Worm (Caenorhabditis elegans) whole organism, L2 larva: Measurements from ENCODE around the gene nhr-141.
A peak's percentile ranks its signal among the peaks of the same experiment; 100 is the strongest.

Experiments used
- C34F6.9 ChIP-seq: fragments of 150-350 bp; optimal IDR thresholded peaks from 2 replicates; lab custom pipeline; 2014; ENCODE audit warnings: missing biosample characterization, missing genetic modification characterization
- R02D3.7 ChIP-seq: fragments of 150-350 bp; optimal IDR thresholded peaks from 2 replicates; lab custom pipeline; 2014; ENCODE audit warnings: missing biosample characterization, missing genetic modification characterization
- Y55F3AM.14 ChIP-seq: fragments of 200-800 bp; sonication (Bioruptor generic); optimal IDR thresholded peaks from 2 replicates; lab custom pipeline; 2018; ENCODE audit warnings: mild to moderate bottlenecking, missing genetic modification characterization, missing compliant biosample characterization
- ZK546.5 ChIP-seq: sonication (generic microtip); optimal IDR thresholded peaks from 2 replicates; lab custom pipeline; 2017; ENCODE audit warnings: missing biosample characterization, missing genetic modification characterization
- blmp-1 ChIP-seq: sonication (generic microtip); optimal IDR thresholded peaks from 2 replicates; lab custom pipeline; 2017; ENCODE audit warnings: missing genetic modification characterization, mild to moderate bottlenecking, missing compliant biosample characterization, antibody characterized with exemption, moderate library complexity; ENCODE audit not compliant: insufficient read depth
- ceh-16 ChIP-seq: fragments of 150-350 bp; optimal IDR thresholded peaks from 2 replicates; lab custom pipeline; 2014; ENCODE audit warnings: missing biosample characterization, missing genetic modification characterization
- ceh-82 ChIP-seq: fragments of 150-350 bp; optimal IDR thresholded peaks from 2 replicates; lab custom pipeline; 2014; ENCODE audit warnings: missing biosample characterization, missing genetic modification characterization
- dmd-4 ChIP-seq: sonication (generic microtip); optimal IDR thresholded peaks from 2 replicates; lab custom pipeline; 2017; ENCODE audit warnings: missing biosample characterization, missing genetic modification characterization
- fos-1 ChIP-seq: fragments of 150-350 bp; optimal IDR thresholded peaks from 2 replicates; lab custom pipeline; 2014; ENCODE audit warnings: missing biosample characterization, missing genetic modification characterization
- gmeb-1 ChIP-seq: fragments of 150-350 bp; optimal IDR thresholded peaks from 2 replicates; lab custom pipeline; 2014; ENCODE audit warnings: missing biosample characterization, missing genetic modification characterization
- lin-11 ChIP-seq: fragments of 150-350 bp; sonication (generic microtip); optimal IDR thresholded peaks from 2 replicates; lab custom pipeline; 2014; ENCODE audit warnings: missing biosample characterization, missing genetic modification characterization, inconsistent platforms, mixed read lengths
- lin-39 ChIP-seq: fragments of 150-350 bp; optimal IDR thresholded peaks from 2 replicates; lab custom pipeline; 2014; ENCODE audit warnings: missing biosample characterization, missing genetic modification reagents, missing genetic modification characterization
- lsy-2 ChIP-seq, 2 experiments: fragments of 150-350 bp in 1 of 2; sonication (generic microtip) in 1 of 2; optimal IDR thresholded peaks; 2 replicates each; lab custom pipeline; 2014 to 2017; ENCODE audit warnings: missing biosample characterization in 2 of 2, missing genetic modification characterization in 2 of 2
- mbf-1 ChIP-seq: sonication (generic microtip); optimal IDR thresholded peaks from 2 replicates; lab custom pipeline; 2017; ENCODE audit warnings: missing biosample characterization, missing genetic modification characterization
- mdl-1 ChIP-seq, 2 experiments: fragments of 150-350 bp in 1 of 2; sonication (generic microtip) in 1 of 2; optimal IDR thresholded peaks; 2 replicates each; lab custom pipeline; 2017; ENCODE audit warnings: missing biosample characterization in 2 of 2, missing genetic modification characterization in 2 of 2
- nhr-10 ChIP-seq: sonication (generic microtip); optimal IDR thresholded peaks from 2 replicates; lab custom pipeline; 2017; ENCODE audit warnings: missing biosample characterization, missing genetic modification characterization
- nhr-11 ChIP-seq: fragments of 150-350 bp; optimal IDR thresholded peaks from 2 replicates; lab custom pipeline; 2014; ENCODE audit warnings: missing biosample characterization, missing genetic modification characterization
- nhr-129 ChIP-seq: fragments of 150-350 bp; optimal IDR thresholded peaks from 2 replicates; lab custom pipeline; 2014; ENCODE audit warnings: missing biosample characterization, missing genetic modification characterization
- nhr-21 ChIP-seq: fragments of 150-350 bp; optimal IDR thresholded peaks from 2 replicates; lab custom pipeline; 2014; ENCODE audit warnings: missing biosample characterization, missing genetic modification characterization
- nhr-237 ChIP-seq: fragments of 150-350 bp; optimal IDR thresholded peaks from 2 replicates; lab custom pipeline; 2014; ENCODE audit warnings: missing biosample characterization, missing genetic modification characterization
- nhr-25 ChIP-seq: fragments of 150-350 bp; sonication (generic microtip); optimal IDR thresholded peaks from 3 replicates; lab custom pipeline; 2014; ENCODE audit warnings: missing biosample characterization, missing genetic modification characterization
- nhr-6 ChIP-seq: fragments of 150-350 bp; optimal IDR thresholded peaks from 2 replicates; lab custom pipeline; 2014; ENCODE audit warnings: missing biosample characterization, missing genetic modification characterization
- peb-1 ChIP-seq: fragments of 150-350 bp; optimal IDR thresholded peaks from 2 replicates; lab custom pipeline; 2014; ENCODE audit warnings: missing biosample characterization, missing genetic modification characterization
- skn-1 ChIP-seq: sonication (generic microtip); optimal IDR thresholded peaks from 2 replicates; lab custom pipeline; 2017; ENCODE audit warnings: missing biosample characterization, missing genetic modification characterization
- sma-3 ChIP-seq: sonication (generic microtip); optimal IDR thresholded peaks from 2 replicates; lab custom pipeline; 2016; ENCODE audit warnings: missing genetic modification reagents, missing genetic modification characterization, missing compliant biosample characterization
- unc-39 ChIP-seq: fragments of 150-350 bp; optimal IDR thresholded peaks from 2 replicates; lab custom pipeline; 2014; ENCODE audit warnings: missing biosample characterization, missing genetic modification characterization
- unc-55 ChIP-seq: fragments of 150-350 bp; sonication (generic microtip); optimal IDR thresholded peaks from 3 replicates; lab custom pipeline; 2014; ENCODE audit warnings: missing biosample characterization, missing genetic modification reagents, missing genetic modification characterization
- unc-62 ChIP-seq: fragments of 150-350 bp; optimal IDR thresholded peaks from 2 replicates; lab custom pipeline; 2014; ENCODE audit warnings: missing biosample characterization, missing genetic modification reagents, missing genetic modification characterization
- ztf-11 ChIP-seq: sonication (generic microtip); optimal IDR thresholded peaks from 2 replicates; lab custom pipeline; 2017; ENCODE audit warnings: missing biosample characterization, missing genetic modification characterization

nhr-141 gene

ce11 chrV:7416569-7416968 is 27.9 kb upstream of the nhr-141 start:
- TF ChIP-seq blmp-1 (no peak), sma-3 (GFP tag; lab: Kevin White, UChicago) (peak; percentile 1), nhr-21 (tag; lab: Kevin White, UChicago) (peak; percentile 31), mbf-1 (tag; lab: Kevin White, UChicago) (no peak)

- TF ChIP-seq Y55F3AM.14 (GFP tag; lab: Kevin White, UChicago): no peak
- TF ChIP-seq blmp-1: no peak
- no peak for TF ChIP-seq nhr-6 (tag; lab: Kevin White, UChicago)
- peak; percentile 51 for TF ChIP-seq nhr-25 (tag; lab: Kevin White, UChicago)
- TF ChIP-seq C34F6.9 (tag; lab: Kevin White, UChicago): no peak
- TF ChIP-seq unc-62 (GFP tag; lab: Kevin White, UChicago): no peak
- no peak for TF ChIP-seq ztf-11 (tag; lab: Kevin White, UChicago)
- TF ChIP-seq, all 48 proteins: peak for 1
These were observed 27.3 kb upstream of the nhr-141 start, which contains the start of gene srw-67 for ce11 chrV:7417018-7417716. Gene srw-67, plus strand, starts transcription at chrV:7417660.

ce11 chrV:7420162-7420561 is 24.3 kb upstream of the nhr-141 start, which contains the start of gene srxa-4:
Gene srxa-4, plus strand, starts transcription at chrV:7420462.
- TF ChIP-seq fos-1 (tag; lab: Kevin White, UChicago): no peak
- no peak for TF ChIP-seq nhr-10 (tag; lab: Kevin White, UChicago)
- TF ChIP-seq, all 48 proteins: peak for 0

- no peak for TF ChIP-seq nhr-129
- TF ChIP-seq lin-39 (tag; lab: Kevin White, UChicago): no peak
- TF ChIP-seq ceh-16 (tag; lab: Kevin White, UChicago): no peak
- TF ChIP-seq blmp-1: no peak
- no peak for TF ChIP-seq unc-39 (tag; lab: Kevin White, UChicago)
- TF ChIP-seq R02D3.7 (tag; lab: Kevin White, UChicago): no peak
- TF ChIP-seq nhr-21 (tag; lab: Kevin White, UChicago): no peak
- no peak for TF ChIP-seq ZK546.5 (tag; lab: Kevin White, UChicago)
These were observed 20.1 kb upstream of the nhr-141 start, which contains the start of gene F18E3.10 for ce11 chrV:7424336-7424735. Gene F18E3.10, minus strand, starts transcription at chrV:7424436.

- no peak for TF ChIP-seq nhr-129
- TF ChIP-seq nhr-21 (tag; lab: Kevin White, UChicago): no peak
- no peak for TF ChIP-seq unc-55
- TF ChIP-seq gmeb-1 (tag; lab: Kevin White, UChicago): no peak
- no peak for TF ChIP-seq Y55F3AM.14 (GFP tag; lab: Kevin White, UChicago)
- no peak for TF ChIP-seq mdl-1 (tag; optimal IDR thresholded peaks at IDR 0.05; lab: Kevin White, UChicago)
- TF ChIP-seq dmd-4 (tag; lab: Kevin White, UChicago): no peak
- no peak for TF ChIP-seq skn-1 (tag; lab: Kevin White, UChicago)
- TF ChIP-seq C34F6.9 (tag; lab: Kevin White, UChicago): no peak
- TF ChIP-seq ceh-82: no peak
- no peak for TF ChIP-seq nhr-11 (tag; lab: Kevin White, UChicago)
- TF ChIP-seq lsy-2 (tag; optimal IDR thresholded peaks at IDR 0.05; lab: Kevin White, UChicago): no peak
- TF ChIP-seq lin-11 (tag; lab: Kevin White, UChicago): no peak
These were observed 17.9 kb upstream of the nhr-141 start, which contains the start of gene srw-68 for ce11 chrV:7426594-7426993. Gene srw-68, minus strand, starts transcription at chrV:7426694.

- TF ChIP-seq unc-39 (tag; lab: Kevin White, UChicago) (no peak), mdl-1 (tag; optimal IDR thresholded peaks at IDR 0.05; lab: Kevin White, UChicago) (no peak), dmd-4 (tag; lab: Kevin White, UChicago) (no peak), nhr-237 (tag; lab: Kevin White, UChicago) (no peak), C34F6.9 (tag; lab: Kevin White, UChicago) (no peak), ZK546.5 (tag; lab: Kevin White, UChicago) (no peak), peb-1 (tag; lab: Kevin White, UChicago) (no peak), blmp-1 (no peak)
These were observed 15.6 kb upstream of the nhr-141 start, which contains the start of gene srw-69 for ce11 chrV:7428880-7429279. Gene srw-69, minus strand, starts transcription at chrV:7428980.
